Fruit fly (Drosophila melanogaster): ENCODE measurements around the gene PIG-P.

DNA sequence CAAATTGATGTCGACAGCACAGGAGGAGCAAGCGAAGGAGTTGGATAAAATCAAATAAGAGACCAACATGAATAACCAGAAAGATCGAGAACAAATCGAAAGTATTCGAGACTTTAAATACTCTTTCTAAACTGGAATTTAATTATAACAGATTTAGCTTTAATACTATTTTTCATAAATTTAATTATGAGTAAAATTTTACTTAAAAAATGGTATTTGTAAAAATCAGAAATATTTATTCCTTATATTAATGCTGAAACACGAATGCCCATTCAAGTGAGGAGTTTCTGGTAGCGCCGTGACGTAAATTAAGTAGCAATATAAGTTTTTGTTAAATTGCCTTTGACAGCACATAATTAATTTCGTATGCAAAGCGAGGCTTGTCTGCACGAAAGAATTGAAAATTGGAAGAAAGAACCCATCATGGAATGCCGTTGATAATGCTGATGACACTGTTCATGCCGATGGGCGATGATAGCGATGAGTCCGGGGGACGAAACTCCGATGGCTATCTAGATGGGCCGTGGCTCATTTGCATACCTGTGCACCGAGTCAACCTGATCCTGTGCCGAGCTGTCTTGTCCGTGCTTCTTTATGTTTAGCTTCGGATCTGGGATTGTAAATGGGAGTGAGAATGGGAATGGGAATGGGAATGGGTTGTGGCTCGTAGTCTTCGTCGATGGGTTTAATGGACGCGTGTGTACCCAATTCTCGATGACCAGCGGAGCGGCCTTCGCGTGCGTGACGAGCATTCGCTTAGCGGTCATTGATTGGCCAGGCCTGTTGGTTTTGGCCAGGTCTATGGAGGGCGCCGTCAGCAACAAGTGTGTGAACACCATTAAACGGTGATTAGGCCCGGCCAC lies 45.0 kb downstream of the PIG-P start:
- TF ChIP-seq CG6163 (GFP tag; IDR thresholded peaks at IDR 0.05) (peak; percentile 17; the same call in 1 of the 3 replicates), acj6 (GFP tag; optimal IDR thresholded peaks at IDR 0.05) (peak; percentile 31), Hr4 (GFP tag; optimal IDR thresholded peaks at IDR 0.05) (peak; percentile 6), OdsH (GFP tag; optimal IDR thresholded peaks at IDR 0.05) (peak; percentile 31), CG6854 (GFP tag; optimal IDR thresholded peaks at IDR 0.05) (no peak), Hr38 (GFP tag; optimal IDR thresholded peaks at IDR 0.05) (no peak)
